Fruit fly (Drosophila melanogaster): ENCODE measurements around the gene Or83c.

DNA sequence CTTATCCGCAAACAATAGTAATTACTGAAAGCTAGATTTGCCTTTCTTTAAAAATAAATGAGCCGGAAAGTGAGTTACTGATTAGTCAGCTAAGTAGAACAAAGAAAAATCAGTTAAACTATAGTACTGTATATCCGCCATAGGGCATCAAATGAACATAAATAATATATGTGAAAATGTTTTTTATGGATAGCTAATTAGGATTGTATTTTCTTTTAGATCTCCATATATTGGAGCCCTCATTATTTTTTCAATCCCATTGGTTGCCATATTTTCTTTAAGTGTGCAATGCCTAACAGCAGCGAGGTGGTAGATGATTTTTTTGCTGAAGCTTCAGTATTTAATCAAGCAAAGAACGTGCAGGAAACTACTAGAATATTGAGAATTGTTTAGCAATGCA, 29.7 kb upstream of the Or83c start, which contains the start of gene Obp83cd:
- no peak for TF ChIP-seq ttk (optimal IDR thresholded peaks at IDR 0.05)
- no peak for TF ChIP-seq insv (optimal IDR thresholded peaks at IDR 0.05)
- TF ChIP-seq psq (optimal IDR thresholded peaks at IDR 0.05): no peak
- no peak for TF ChIP-seq Myc (optimal IDR thresholded peaks at IDR 0.05)
